Worm (Caenorhabditis elegans) whole organism, L2 larva: Measurements from ENCODE around the gene srt-27.

Source experiments
- C34F6.9 ChIP-seq: fragments of 150-350 bp; optimal IDR thresholded peaks from 2 replicates; lab custom pipeline; 2014; ENCODE audit warnings: missing biosample characterization, missing genetic modification characterization
- F13H6.1 ChIP-seq: sonication (generic microtip); optimal IDR thresholded peaks from 2 replicates; lab custom pipeline; 2016; ENCODE audit warnings: missing genetic modification characterization, missing compliant biosample characterization
- R02D3.7 ChIP-seq: fragments of 150-350 bp; optimal IDR thresholded peaks from 2 replicates; lab custom pipeline; 2014; ENCODE audit warnings: missing biosample characterization, missing genetic modification characterization
- ZK546.5 ChIP-seq: sonication (generic microtip); optimal IDR thresholded peaks from 2 replicates; lab custom pipeline; 2017; ENCODE audit warnings: missing biosample characterization, missing genetic modification characterization
- aly-2 ChIP-seq: fragments of 150-350 bp; optimal IDR thresholded peaks from 2 replicates; lab custom pipeline; 2014; ENCODE audit warnings: missing biosample characterization, missing genetic modification characterization
- ceh-16 ChIP-seq: fragments of 150-350 bp; optimal IDR thresholded peaks from 2 replicates; lab custom pipeline; 2014; ENCODE audit warnings: missing biosample characterization, missing genetic modification characterization
- ceh-82 ChIP-seq: fragments of 150-350 bp; optimal IDR thresholded peaks from 2 replicates; lab custom pipeline; 2014; ENCODE audit warnings: missing biosample characterization, missing genetic modification characterization
- egl-27 ChIP-seq: sonication (generic microtip); optimal IDR thresholded peaks from 3 replicates; lab custom pipeline; 2017; ENCODE audit warnings: missing biosample characterization, missing genetic modification reagents, missing genetic modification characterization
- fos-1 ChIP-seq: fragments of 150-350 bp; optimal IDR thresholded peaks from 2 replicates; lab custom pipeline; 2014; ENCODE audit warnings: missing biosample characterization, missing genetic modification characterization
- gmeb-1 ChIP-seq: fragments of 150-350 bp; optimal IDR thresholded peaks from 2 replicates; lab custom pipeline; 2014; ENCODE audit warnings: missing biosample characterization, missing genetic modification characterization
- lin-11 ChIP-seq: fragments of 150-350 bp; sonication (generic microtip); optimal IDR thresholded peaks from 2 replicates; lab custom pipeline; 2014; ENCODE audit warnings: missing biosample characterization, missing genetic modification characterization, inconsistent platforms, mixed read lengths
- lin-13 ChIP-seq: fragments of 150-350 bp; optimal IDR thresholded peaks from 2 replicates; lab custom pipeline; 2014; ENCODE audit warnings: missing biosample characterization, missing genetic modification reagents, missing genetic modification characterization
- lin-39 ChIP-seq: fragments of 150-350 bp; optimal IDR thresholded peaks from 2 replicates; lab custom pipeline; 2014; ENCODE audit warnings: missing biosample characterization, missing genetic modification reagents, missing genetic modification characterization
- lsy-2 ChIP-seq, 2 experiments: fragments of 150-350 bp in 1 of 2; sonication (generic microtip) in 1 of 2; optimal IDR thresholded peaks; 2 replicates each; lab custom pipeline; 2014 to 2017; ENCODE audit warnings: missing biosample characterization in 2 of 2, missing genetic modification characterization in 2 of 2
- mab-5 ChIP-seq: fragments of 150-350 bp; optimal IDR thresholded peaks from 2 replicates; lab custom pipeline; 2014; ENCODE audit warnings: missing biosample characterization, missing genetic modification characterization
- mbf-1 ChIP-seq: sonication (generic microtip); optimal IDR thresholded peaks from 2 replicates; lab custom pipeline; 2017; ENCODE audit warnings: missing biosample characterization, missing genetic modification characterization
- mdl-1 ChIP-seq, 2 experiments: fragments of 150-350 bp in 1 of 2; sonication (generic microtip) in 1 of 2; optimal IDR thresholded peaks; 2 replicates each; lab custom pipeline; 2017; ENCODE audit warnings: missing biosample characterization in 2 of 2, missing genetic modification characterization in 2 of 2
- nhr-10 ChIP-seq: sonication (generic microtip); optimal IDR thresholded peaks from 2 replicates; lab custom pipeline; 2017; ENCODE audit warnings: missing biosample characterization, missing genetic modification characterization
- nhr-11 ChIP-seq: fragments of 150-350 bp; optimal IDR thresholded peaks from 2 replicates; lab custom pipeline; 2014; ENCODE audit warnings: missing biosample characterization, missing genetic modification characterization
- nhr-12 ChIP-seq: fragments of 150-350 bp; optimal IDR thresholded peaks from 2 replicates; lab custom pipeline; 2014; ENCODE audit warnings: missing biosample characterization, missing genetic modification characterization
- nhr-129 ChIP-seq: fragments of 150-350 bp; optimal IDR thresholded peaks from 2 replicates; lab custom pipeline; 2014; ENCODE audit warnings: missing biosample characterization, missing genetic modification characterization
- nhr-21 ChIP-seq: fragments of 150-350 bp; optimal IDR thresholded peaks from 2 replicates; lab custom pipeline; 2014; ENCODE audit warnings: missing biosample characterization, missing genetic modification characterization
- nhr-25 ChIP-seq: fragments of 150-350 bp; sonication (generic microtip); optimal IDR thresholded peaks from 3 replicates; lab custom pipeline; 2014; ENCODE audit warnings: missing biosample characterization, missing genetic modification characterization
- nhr-6 ChIP-seq: fragments of 150-350 bp; optimal IDR thresholded peaks from 2 replicates; lab custom pipeline; 2014; ENCODE audit warnings: missing biosample characterization, missing genetic modification characterization
- nhr-77 ChIP-seq: fragments of 150-350 bp; optimal IDR thresholded peaks from 2 replicates; lab custom pipeline; 2014; ENCODE audit warnings: missing biosample characterization, missing genetic modification characterization
- sem-4 ChIP-seq: fragments of 150-350 bp; optimal IDR thresholded peaks from 2 replicates; lab custom pipeline; 2014; ENCODE audit warnings: missing biosample characterization, missing genetic modification reagents, missing genetic modification characterization
- skn-1 ChIP-seq: sonication (generic microtip); optimal IDR thresholded peaks from 2 replicates; lab custom pipeline; 2017; ENCODE audit warnings: missing biosample characterization, missing genetic modification characterization
- snpc-4 ChIP-seq: fragments of 150-350 bp; optimal IDR thresholded peaks from 2 replicates; lab custom pipeline; 2014; ENCODE audit warnings: missing biosample characterization, missing genetic modification characterization
- unc-55 ChIP-seq: fragments of 150-350 bp; sonication (generic microtip); optimal IDR thresholded peaks from 3 replicates; lab custom pipeline; 2014; ENCODE audit warnings: missing biosample characterization, missing genetic modification reagents, missing genetic modification characterization
- unc-62 ChIP-seq: fragments of 150-350 bp; optimal IDR thresholded peaks from 2 replicates; lab custom pipeline; 2014; ENCODE audit warnings: missing biosample characterization, missing genetic modification reagents, missing genetic modification characterization
- zag-1 ChIP-seq: fragments of 150-350 bp; optimal IDR thresholded peaks from 2 replicates; lab custom pipeline; 2014; ENCODE audit warnings: missing biosample characterization, missing genetic modification characterization
- ztf-11 ChIP-seq: sonication (generic microtip); optimal IDR thresholded peaks from 2 replicates; lab custom pipeline; 2017; ENCODE audit warnings: missing biosample characterization, missing genetic modification characterization
- ztf-4 ChIP-seq: fragments of 150-350 bp; optimal IDR thresholded peaks from 2 replicates; lab custom pipeline; 2014; ENCODE audit warnings: missing biosample characterization, missing genetic modification characterization

The srt-27 gene

DNA sequence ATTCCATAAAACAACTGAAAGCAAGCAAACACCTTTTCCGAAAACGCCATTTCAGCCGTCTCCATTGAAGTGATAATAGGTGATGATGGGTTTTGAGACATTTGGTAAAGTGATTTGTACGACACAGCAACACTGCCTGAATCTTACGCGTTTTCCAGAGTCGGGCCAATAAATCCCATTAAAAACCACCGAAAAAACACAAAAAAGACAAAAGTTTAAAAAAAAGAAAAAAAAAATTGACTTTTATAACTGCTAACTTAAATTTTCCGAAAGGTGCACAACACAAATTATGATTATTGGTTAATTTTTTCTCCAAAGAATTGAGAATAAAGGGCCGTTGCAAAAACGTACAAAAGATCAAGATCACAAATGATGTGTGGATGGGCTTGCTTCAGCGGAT lies 13.7 kb upstream of the srt-27 start, which contains the start of gene srg-57:
srg-57 (minus strand) TSS at position 101 of the 400 bp plus-strand sequence.
- no peak for TF ChIP-seq unc-55 (GFP tag; lab: Kevin White, UChicago)
- TF ChIP-seq lin-39 (tag; lab: Kevin White, UChicago) = no peak
- TF ChIP-seq ztf-11 (tag; lab: Kevin White, UChicago) = no peak
- TF ChIP-seq snpc-4 (tag; lab: Kevin White, UChicago) = no peak
- no peak for TF ChIP-seq unc-62 (GFP tag; lab: Kevin White, UChicago)
- TF ChIP-seq sem-4 = no peak

DNA sequence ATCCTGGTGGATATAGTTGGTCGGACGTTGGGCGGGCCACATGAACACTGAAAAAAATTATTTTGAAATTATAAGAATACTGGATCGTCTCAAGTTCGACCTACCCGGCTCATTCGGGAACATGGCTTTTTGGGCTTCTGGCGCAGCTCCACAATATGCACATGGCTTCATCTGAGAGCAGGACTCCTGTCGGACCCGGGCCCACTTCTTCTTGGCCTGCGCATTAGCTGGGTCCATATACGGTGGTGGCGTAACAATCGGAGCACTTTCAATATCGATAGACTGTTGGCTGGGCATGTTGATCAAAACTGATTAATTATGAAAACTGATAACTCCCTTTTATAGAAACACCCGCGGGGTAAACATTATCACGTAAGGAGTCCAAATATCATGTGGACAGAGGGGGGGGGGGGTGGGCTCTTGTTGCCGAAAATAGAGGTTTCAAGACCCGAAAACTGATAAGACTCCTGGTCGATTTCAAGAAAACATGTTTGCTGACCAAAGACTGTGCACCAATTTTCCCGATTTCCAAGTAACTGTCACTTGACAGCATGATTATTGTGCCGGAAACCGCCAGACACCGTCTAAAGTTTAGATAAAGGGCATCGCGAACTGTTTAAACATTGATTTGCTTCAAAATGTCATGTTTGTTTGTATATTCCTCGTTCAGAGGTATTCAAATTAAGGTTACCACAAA lies 10.3 kb upstream of the srt-27 start, which contains the start of gene dod-3:
dod-3 (minus strand) TSS at position 315 of the 697 bp plus-strand sequence.
- TF ChIP-seq nhr-12 (tag; lab: Kevin White, UChicago) = no peak
- peak; percentile 57 for TF ChIP-seq F13H6.1

ce11 chrV:2728236-2728635 lies 7.6 kb upstream of the srt-27 start, which contains the start of gene str-33:
str-33 (plus strand) TSS chrV:2728536.
- TF ChIP-seq nhr-6 = no peak
- no peak for TF ChIP-seq mdl-1 (tag; optimal IDR thresholded peaks at IDR 0.05; lab: Kevin White, UChicago)
- no peak for TF ChIP-seq unc-62 (GFP tag; lab: Kevin White, UChicago)
- TF ChIP-seq lsy-2 (tag; optimal IDR thresholded peaks at IDR 0.05; lab: Kevin White, UChicago) = no peak
- no peak for TF ChIP-seq nhr-77 (tag; lab: Kevin White, UChicago)

DNA sequence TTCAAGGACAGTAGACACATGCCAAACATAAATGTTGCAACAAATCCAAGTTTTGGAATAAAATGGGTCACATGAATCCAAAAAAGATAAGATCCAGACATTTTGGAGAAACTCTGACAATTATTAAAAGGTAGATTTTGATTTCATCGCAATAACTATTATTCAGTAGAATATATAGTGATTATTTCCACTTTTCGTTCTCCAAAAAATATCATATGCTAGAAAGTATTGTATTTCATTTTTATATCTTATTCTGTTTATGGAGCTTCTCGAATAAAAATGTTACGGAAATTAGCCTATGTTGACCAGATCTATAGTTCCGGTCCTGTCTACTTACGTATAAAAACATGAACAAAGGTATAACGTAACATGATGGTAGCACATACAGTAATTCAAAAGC lies 6.4 kb upstream of the srt-27 start, which contains the start of gene str-13:
str-13 (minus strand) TSS at position 101 of the 400 bp plus-strand sequence.
- no peak for TF ChIP-seq nhr-21 (tag; lab: Kevin White, UChicago)
- no peak for TF ChIP-seq zag-1 (tag; lab: Kevin White, UChicago)
- TF ChIP-seq mbf-1 (tag; lab: Kevin White, UChicago) = no peak
- TF ChIP-seq skn-1 = no peak
- TF ChIP-seq nhr-10 (tag; lab: Kevin White, UChicago) = no peak
- TF ChIP-seq mab-5 (tag; lab: Kevin White, UChicago) = no peak
- TF ChIP-seq nhr-12 (tag; lab: Kevin White, UChicago) = no peak
- no peak for TF ChIP-seq ztf-11 (tag; lab: Kevin White, UChicago)
- TF ChIP-seq unc-62 (GFP tag; lab: Kevin White, UChicago) = no peak

DNA sequence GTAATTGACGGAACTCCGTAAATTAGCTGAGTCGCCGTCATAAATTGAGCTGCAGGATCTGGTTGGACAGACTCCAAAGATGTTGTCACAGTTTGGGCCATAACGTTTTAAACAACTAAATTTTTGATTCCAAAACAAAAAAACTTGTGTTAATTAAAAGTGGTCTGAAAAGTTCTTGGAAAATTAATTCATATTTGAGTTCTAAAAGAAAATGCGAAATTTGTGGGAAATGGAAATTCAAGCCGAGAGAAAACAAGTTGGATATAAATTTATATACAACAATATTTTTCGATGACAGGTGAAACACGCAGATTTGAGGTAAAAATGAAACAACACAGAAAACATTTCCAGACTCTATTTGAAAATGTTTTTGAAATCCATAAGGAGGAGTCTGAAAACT lies 4.6 kb upstream of the srt-27 start, which contains the start of gene srg-59:
srg-59 (minus strand) TSS at position 101 of the 400 bp plus-strand sequence.
- no peak for TF ChIP-seq skn-1
- TF ChIP-seq mab-5 (tag; lab: Kevin White, UChicago) = no peak
- TF ChIP-seq nhr-21 (tag; lab: Kevin White, UChicago) = no peak
- no peak for TF ChIP-seq nhr-11 (tag; lab: Kevin White, UChicago)
- TF ChIP-seq gmeb-1 (tag; lab: Kevin White, UChicago) = no peak
- no peak for TF ChIP-seq egl-27
- TF ChIP-seq ztf-4 = no peak
- no peak for TF ChIP-seq mbf-1 (tag; lab: Kevin White, UChicago)
- TF ChIP-seq ceh-16 (tag; lab: Kevin White, UChicago) = no peak
- no peak for TF ChIP-seq sem-4
- TF ChIP-seq F13H6.1 = no peak
- TF ChIP-seq lin-13 = no peak
- no peak for TF ChIP-seq nhr-25 (tag; lab: Kevin White, UChicago)
- TF ChIP-seq nhr-6 = no peak
- no peak for TF ChIP-seq unc-62 (GFP tag; lab: Kevin White, UChicago)
- no peak for TF ChIP-seq aly-2 (tag; lab: Kevin White, UChicago)

DNA sequence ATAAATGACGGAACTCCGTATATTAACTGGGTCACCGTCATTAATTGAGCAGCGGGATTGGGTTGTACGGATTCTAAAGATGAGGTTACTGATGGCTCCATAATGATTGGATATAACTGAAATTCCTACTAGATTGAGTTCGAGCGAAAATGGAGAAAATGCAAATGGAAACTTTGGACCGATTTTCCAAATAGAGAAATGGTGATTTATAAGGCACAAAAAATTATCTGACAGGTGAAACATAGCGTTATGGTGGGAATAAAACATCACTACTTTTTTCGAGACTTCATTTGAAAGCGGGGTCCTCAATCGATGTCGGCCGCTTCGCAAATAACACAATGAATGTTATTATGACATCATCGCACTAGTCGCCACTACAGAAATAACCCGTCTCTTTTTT lies 1.9 kb upstream of the srt-27 start, which contains the start of gene srg-60:
srg-60 (minus strand) TSS at position 101 of the 400 bp plus-strand sequence.
- TF ChIP-seq ZK546.5 (tag; lab: Kevin White, UChicago) (no peak), ceh-82 (tag; lab: Kevin White, UChicago) (no peak), nhr-6 (no peak), mab-5 (tag; lab: Kevin White, UChicago) (no peak), sem-4 (no peak), aly-2 (tag; lab: Kevin White, UChicago) (no peak), ztf-11 (tag; lab: Kevin White, UChicago) (no peak), unc-62 (GFP tag; lab: Kevin White, UChicago) (no peak), R02D3.7 (tag; lab: Kevin White, UChicago) (no peak), nhr-129 (tag; lab: Kevin White, UChicago) (no peak), C34F6.9 (no peak), fos-1 (tag; lab: Kevin White, UChicago) (no peak), unc-55 (GFP tag; lab: Kevin White, UChicago) (no peak), lin-11 (tag; lab: Kevin White, UChicago) (no peak)
